Fruit fly (Drosophila melanogaster): ENCODE results near the gene CG5342.

CG5342 gene

DNA sequence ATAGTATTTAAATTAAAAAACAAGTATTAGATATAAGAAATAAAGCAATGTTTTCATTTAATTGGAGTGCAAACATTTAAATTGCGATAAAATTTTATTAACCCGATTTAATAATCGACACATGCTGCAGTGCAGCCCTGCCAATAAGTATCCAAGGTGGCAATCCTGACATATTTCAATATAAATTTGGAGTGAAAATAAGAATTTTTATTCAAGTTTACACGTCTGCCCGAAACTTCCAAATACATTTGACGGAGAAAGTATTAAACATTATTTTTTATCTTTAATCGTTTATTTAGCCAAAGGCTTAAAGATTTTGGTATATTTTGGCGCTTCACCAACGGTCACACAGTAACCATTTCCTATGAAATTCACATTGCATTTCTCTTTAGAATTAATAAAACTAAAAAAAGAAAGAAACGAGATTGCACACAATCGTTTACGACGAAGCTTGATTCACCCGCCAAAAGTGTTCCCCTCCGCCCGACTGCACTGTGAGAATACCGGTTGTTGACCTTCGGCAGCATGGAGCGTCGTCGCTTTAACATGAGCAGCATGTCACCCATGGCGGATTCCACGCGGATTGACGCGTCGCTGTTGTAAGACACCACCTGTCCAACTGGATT is 49.9 kb downstream of the CG5342 start, which contains the start of gene CG14712:
Gene CG14712 (plus strand): TSS at position 344 of the 626 bp plus-strand sequence.
- TF ChIP-seq dsf (GFP tag; optimal IDR thresholded peaks at IDR 0.05; ENCODE audit: borderline replicate concordance) (no peak), Hr83 (GFP tag; optimal IDR thresholded peaks at IDR 0.05; ENCODE audit: poor library complexity, severe bottlenecking) (peak; percentile 49), ey (GFP tag; optimal IDR thresholded peaks at IDR 0.05) (peak; percentile 21), sv (GFP tag; optimal IDR thresholded peaks at IDR 0.05) (peak; percentile 27), Vsx2 (GFP tag; optimal IDR thresholded peaks at IDR 0.05; ENCODE audit: partially characterized antibody) (no peak)
